Worm (Caenorhabditis elegans): ENCODE data around the gene W07G1.7.

- TF ChIP-seq nhr-11 (tag; optimal IDR thresholded peaks at IDR 0.05) = no peak
- no peak for TF ChIP-seq lsy-2 (tag; optimal IDR thresholded peaks at IDR 0.05)
- TF ChIP-seq F26F4.8 (GFP tag; conservative IDR thresholded peaks at IDR 0.05) = no peak
- no peak for TF ChIP-seq ztf-7 (tag; optimal IDR thresholded peaks at IDR 0.05)
- no peak for TF ChIP-seq mdt-29 (GFP tag; IDR thresholded peaks at IDR 0.05)
Measured at ce11 chrII:14008359-14008758, 42.2 kb upstream of the W07G1.7 start, which contains the start of gene F01D5.7.

All from whole organism, L4 larva.